Fruit fly (Drosophila melanogaster) whole organism, wandering third instar larva: ENCODE results near the gene CG10650.

Source experiments
- CG32264 ChIP-seq: fragments of 200-800 bp; sonication (Bioruptor generic); optimal IDR thresholded peaks from 2 replicates; lab custom pipeline; 2016; ENCODE audit warnings: missing biosample characterization, missing genetic modification characterization
- Dfd ChIP-seq: fragments of >200 bp; optimal IDR thresholded peaks from 2 replicates; lab custom pipeline; 2017; ENCODE audit warnings: missing biosample characterization, missing genetic modification characterization
- Dif ChIP-seq: fragments of 200-275, 200-300 bp; sonication (Bioruptor generic); optimal IDR thresholded peaks from 2 replicates; lab custom pipeline; 2018; ENCODE audit warnings: missing biosample characterization, missing genetic modification characterization; ENCODE audit not compliant: partially characterized antibody
- Jra ChIP-seq: sonication (Bioruptor generic); optimal IDR thresholded peaks from 2 replicates; lab custom pipeline; 2016; ENCODE audit warnings: missing biosample characterization, missing genetic modification characterization
- Myc ChIP-seq: fragments of >200 bp; optimal IDR thresholded peaks from 2 replicates; lab custom pipeline; 2017
- Sp1 ChIP-seq: fragments of 200-800 bp; sonication (Bioruptor generic); optimal IDR thresholded peaks from 3 replicates; lab custom pipeline; 2019; ENCODE audit warnings: missing biosample characterization, mild to moderate bottlenecking, missing genetic modification characterization, moderate library complexity
- dl ChIP-seq, 2 experiments: fragments of 175-275, 200-275 bp in 1 of 2; fragments of 200-275 bp in 1 of 2; sonication (Bioruptor generic); optimal IDR thresholded peaks; lab custom pipeline; 2018; ENCODE audit warnings: mild to moderate bottlenecking in 2 of 2, missing biosample characterization in 2 of 2, missing genetic modification characterization in 2 of 2, moderate library complexity in 2 of 2; ENCODE audit not compliant: partially characterized antibody in 2 of 2, insufficient read depth in 1 of 2
- fru ChIP-seq: fragments of 200-800 bp; sonication (Bioruptor generic); optimal IDR thresholded peaks from 3 replicates; lab custom pipeline; 2016; ENCODE audit warnings: missing biosample characterization, mild to moderate bottlenecking, missing genetic modification characterization
- psq ChIP-seq: fragments of 200-800 bp; sonication (Bioruptor generic); optimal IDR thresholded peaks from 3 replicates; lab custom pipeline; 2017; ENCODE audit warnings: missing biosample characterization, mild to moderate bottlenecking, missing genetic modification characterization, moderate library complexity
- sage ChIP-seq: fragments of 200-800 bp; sonication (Bioruptor generic); optimal IDR thresholded peaks from 2 replicates; lab custom pipeline; 2016; ENCODE audit warnings: missing biosample characterization, mild to moderate bottlenecking, missing genetic modification characterization
- sv ChIP-seq: fragments of 200-800 bp; sonication (Bioruptor generic); optimal IDR thresholded peaks from 3 replicates; lab custom pipeline; 2016; ENCODE audit warnings: missing biosample characterization, missing genetic modification characterization
- tai ChIP-seq: sonication (Bioruptor generic); optimal IDR thresholded peaks from 2 replicates; lab custom pipeline; 2016; ENCODE audit warnings: missing biosample characterization, missing genetic modification characterization
- usp ChIP-seq: fragments of >200 bp; optimal IDR thresholded peaks from 2 replicates; lab custom pipeline; 2017; ENCODE audit warnings: missing biosample characterization, missing genetic modification characterization

DNA sequence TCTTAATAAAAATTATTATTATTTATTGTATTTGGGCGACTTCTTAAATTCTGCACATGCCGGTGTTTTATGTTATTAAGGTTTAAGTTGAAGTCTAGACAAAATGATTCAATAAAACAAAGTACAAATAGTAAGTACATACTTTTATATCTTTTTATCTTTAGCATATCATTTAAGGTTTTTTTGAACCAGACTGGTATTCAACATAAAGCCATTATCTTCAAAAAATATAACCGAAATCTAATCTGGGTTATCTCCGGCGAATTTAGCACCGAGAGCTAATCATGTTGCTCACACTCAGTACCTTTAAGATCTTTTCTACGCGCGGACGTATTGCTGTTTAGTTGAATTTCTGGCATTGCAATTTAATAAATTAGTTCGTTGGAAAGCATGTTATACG, 1.4 kb upstream of the CG10650 start, which contains the start of gene CG31792:
- TF ChIP-seq fru (GFP tag; lab: Kevin White, UChicago) = no peak
- TF ChIP-seq psq = no peak
- TF ChIP-seq Dfd (GFP tag; lab: Kevin White, UChicago) = no peak
- TF ChIP-seq dl (GFP tag; optimal IDR thresholded peaks at IDR 0.05; lab: Kevin White, UChicago; ENCODE audit: insufficient read depth in 1 of 2, partially characterized antibody in 2 of 2) = no peak
- TF ChIP-seq usp = no peak
- TF ChIP-seq Dif (GFP tag; lab: Kevin White, UChicago) = no peak
- TF ChIP-seq Myc = no peak
- no peak for TF ChIP-seq Jra
- no peak for TF ChIP-seq sv (GFP tag; lab: Kevin White, UChicago)
- no peak for TF ChIP-seq tai (GFP tag; lab: Kevin White, UChicago)
- TF ChIP-seq sage (GFP tag; lab: Kevin White, UChicago) = no peak
- TF ChIP-seq Sp1 (GFP tag; lab: Kevin White, UChicago) = no peak
- TF ChIP-seq CG32264 (GFP tag; lab: Kevin White, UChicago) = no peak
